Worm (Caenorhabditis elegans): ENCODE data around the gene grl-14.
A peak's percentile ranks its signal among the peaks of the same experiment; 100 is the strongest.

grl-14 gene

DNA sequence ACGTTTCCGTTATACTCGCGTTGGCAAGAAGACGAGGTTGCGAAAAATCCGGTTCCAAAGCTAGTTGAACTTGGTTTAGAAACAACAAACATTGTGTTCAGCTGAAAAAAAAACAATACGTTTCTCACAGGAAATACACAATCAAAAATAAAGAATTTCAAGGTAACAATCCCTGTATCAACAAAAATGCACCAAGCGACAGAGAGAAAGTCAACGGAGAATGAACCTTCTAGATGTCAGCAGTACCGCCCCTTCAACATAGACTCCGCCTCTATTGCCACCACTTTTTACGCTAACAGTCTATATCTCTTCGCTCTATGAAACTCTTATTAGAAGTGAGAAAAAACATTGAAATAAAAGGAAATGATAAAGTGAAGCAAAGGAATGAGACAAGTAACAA lies 43.0 kb downstream of the grl-14 start, which contains the start of gene F31D4.8:
Gene F31D4.8, minus strand, starts transcription at position 101 of the 400 bp plus-strand sequence.
- TF ChIP-seq mxl-3 (GFP tag; optimal IDR thresholded peaks at IDR 0.05) (no peak), unc-62 (GFP tag; optimal IDR thresholded peaks at IDR 0.05 in 1 of 2) (no peak), unc-62 (tag; optimal IDR thresholded peaks at IDR 0.05) (no peak), aha-1 (tag) (peak; percentile 41), F44E2.7 (GFP tag; IDR thresholded peaks at IDR 0.05) (no peak), mep-1 (tag; optimal IDR thresholded peaks at IDR 0.05) (no peak), ceh-28 (tag; optimal IDR thresholded peaks at IDR 0.05) (no peak), nhr-111 (GFP tag; optimal IDR thresholded peaks at IDR 0.05) (no peak), ceh-82 (tag; optimal IDR thresholded peaks at IDR 0.05) (no peak), madf-9 (GFP tag; conservative IDR thresholded peaks at IDR 0.05) (no peak), cey-2 (tag; optimal IDR thresholded peaks at IDR 0.05; ENCODE audit: borderline replicate concordance, insufficient read depth) (no peak), F49E8.2 (tag; optimal IDR thresholded peaks at IDR 0.05; ENCODE audit: borderline replicate concordance) (no peak), zip-11 (GFP tag; IDR thresholded peaks at IDR 0.05) (no peak), aly-2 (tag; optimal IDR thresholded peaks at IDR 0.05) (no peak), nhr-77 (tag; optimal IDR thresholded peaks at IDR 0.05) (no peak), daf-16 (GFP tag; optimal IDR thresholded peaks at IDR 0.05) (no peak), daf-16 (tag; optimal IDR thresholded peaks at IDR 0.05) (peak; percentile 20)

DNA sequence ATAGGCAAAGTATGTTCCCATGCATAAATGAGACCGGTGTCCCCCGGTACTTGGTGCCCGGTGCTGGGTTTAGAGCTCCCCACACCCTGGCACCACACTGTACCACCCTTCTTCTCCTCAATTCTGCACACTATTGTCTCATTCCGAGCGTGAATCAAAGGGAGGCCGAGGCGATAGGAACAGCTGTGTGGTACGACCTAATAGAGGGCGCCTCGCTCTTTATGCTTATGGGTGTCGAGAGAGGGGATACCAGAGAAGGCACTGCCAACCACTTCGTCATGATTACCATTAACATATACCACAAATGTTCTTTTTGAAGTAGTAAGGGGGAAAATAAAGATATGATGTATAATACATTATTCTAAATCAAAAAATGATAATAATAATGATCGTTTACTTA lies 45.3 kb downstream of the grl-14 start:
- no peak for TF ChIP-seq ZK337.2 (GFP tag; IDR thresholded peaks at IDR 0.05)
- peak; percentile 61 for TF ChIP-seq aha-1 (tag)

DNA sequence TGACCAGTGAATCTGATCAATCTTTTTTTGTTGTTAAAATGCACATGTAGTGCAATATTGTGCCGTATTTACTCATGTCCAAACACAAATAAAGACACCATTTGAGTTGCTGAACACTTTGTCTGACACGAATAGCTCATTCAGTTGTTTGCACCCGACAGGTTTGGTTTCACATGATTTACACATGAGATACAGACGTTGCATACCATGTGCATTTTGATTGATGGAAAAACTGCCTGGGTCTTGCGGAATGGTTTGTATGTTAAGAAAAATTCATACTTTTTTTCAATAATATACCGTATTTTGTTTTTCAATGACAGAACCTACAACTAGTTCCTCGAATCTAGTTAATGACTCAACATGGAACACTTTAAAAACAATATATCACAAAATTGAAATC lies 45.8 kb downstream of the grl-14 start:
- TF ChIP-seq php-3 (GFP tag; IDR thresholded peaks at IDR 0.05): no peak
- no peak for TF ChIP-seq hmg-1.1 (GFP tag; IDR thresholded peaks at IDR 0.05)
- TF ChIP-seq daf-16 (GFP tag; optimal IDR thresholded peaks at IDR 0.05): no peak
- TF ChIP-seq daf-16 (tag; optimal IDR thresholded peaks at IDR 0.05): peak; percentile 39
- no peak for TF ChIP-seq ceh-28 (tag; optimal IDR thresholded peaks at IDR 0.05)
- TF ChIP-seq nhr-48 (tag; optimal IDR thresholded peaks at IDR 0.05): peak; percentile 35
- peak; percentile 10 for TF ChIP-seq dve-1 (tag; optimal IDR thresholded peaks at IDR 0.05; ENCODE audit: insufficient read depth)
- TF ChIP-seq mxl-2 (GFP tag; conservative IDR thresholded peaks at IDR 0.05): peak; percentile 97
- no peak for TF ChIP-seq nhr-6 (tag; optimal IDR thresholded peaks at IDR 0.05)
- no peak for TF ChIP-seq lin-15B (tag; optimal IDR thresholded peaks at IDR 0.05)
- peak; percentile 54 for TF ChIP-seq hlh-30 (tag; optimal IDR thresholded peaks at IDR 0.05; ENCODE audit: insufficient read depth)
- no peak for TF ChIP-seq lin-29 (GFP tag; IDR thresholded peaks at IDR 0.05)
- no peak for TF ChIP-seq cey-2 (tag; optimal IDR thresholded peaks at IDR 0.05; ENCODE audit: borderline replicate concordance, insufficient read depth)
- TF ChIP-seq nhr-76 (tag; optimal IDR thresholded peaks at IDR 0.05): no peak
- TF ChIP-seq lim-7 (GFP tag; IDR thresholded peaks at IDR 0.05): no peak
- TF ChIP-seq unc-62 (GFP tag; optimal IDR thresholded peaks at IDR 0.05 in 1 of 2): peak in 1 of 2 experiments; percentile 81
- TF ChIP-seq unc-62 (tag; optimal IDR thresholded peaks at IDR 0.05): no peak
- TF ChIP-seq dmd-6 (GFP tag; IDR thresholded peaks at IDR 0.05): peak; percentile 67

DNA sequence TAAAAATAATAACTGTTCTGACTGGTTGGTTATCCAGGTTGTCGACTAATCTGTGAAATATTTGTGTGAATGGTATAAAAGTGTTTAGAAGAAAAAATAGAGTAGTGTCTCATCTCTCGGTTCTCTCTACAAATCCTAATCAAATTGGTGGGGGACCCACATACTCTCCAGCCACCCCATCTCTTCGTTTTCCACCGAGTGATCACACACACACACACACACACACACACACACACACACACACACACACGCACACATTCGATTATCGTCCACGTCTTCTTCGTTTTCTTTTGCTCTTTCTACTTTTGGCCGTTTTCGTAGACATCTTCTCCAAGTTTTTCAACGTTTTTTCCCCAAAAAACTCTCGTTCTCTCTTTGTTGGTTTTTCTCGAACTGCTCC lies 47.8 kb downstream of the grl-14 start:
- TF ChIP-seq ceh-20 (GFP tag; IDR thresholded peaks at IDR 0.05): no peak
- peak; percentile 55 for TF ChIP-seq fkh-10 (GFP tag; optimal IDR thresholded peaks at IDR 0.05)
- TF ChIP-seq ces-1 (GFP tag; optimal IDR thresholded peaks at IDR 0.05): peak; percentile 85

DNA sequence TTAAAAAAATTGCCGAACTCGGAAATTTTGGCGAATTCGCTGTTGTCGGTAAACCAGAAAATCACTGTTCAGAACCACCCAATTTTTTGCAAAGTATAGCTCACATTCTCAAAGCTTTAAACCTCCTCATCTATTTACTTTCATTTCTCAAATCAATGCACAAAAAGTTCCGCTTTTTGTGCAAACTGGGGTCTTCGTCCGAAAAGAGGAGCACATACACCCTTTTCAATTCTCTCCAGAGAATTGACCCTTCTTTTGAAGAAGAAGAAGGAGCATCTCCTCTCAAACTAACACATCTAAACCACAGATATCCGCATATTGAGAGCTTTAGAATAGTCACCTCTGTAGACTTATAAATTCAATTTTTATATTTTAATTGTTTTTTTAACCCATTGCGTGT lies 50.0 kb downstream of the grl-14 start:
- TF ChIP-seq unc-62 (GFP tag; optimal IDR thresholded peaks at IDR 0.05 in 1 of 2) (peak in 1 of 2 experiments; percentile 62), unc-62 (tag; optimal IDR thresholded peaks at IDR 0.05) (no peak), aha-1 (tag) (peak; percentile 70), nhr-48 (tag; optimal IDR thresholded peaks at IDR 0.05) (no peak)

Data from whole organism, L4 larva.